Worm (Caenorhabditis elegans): ENCODE data around the gene C40A11.4.

DNA sequence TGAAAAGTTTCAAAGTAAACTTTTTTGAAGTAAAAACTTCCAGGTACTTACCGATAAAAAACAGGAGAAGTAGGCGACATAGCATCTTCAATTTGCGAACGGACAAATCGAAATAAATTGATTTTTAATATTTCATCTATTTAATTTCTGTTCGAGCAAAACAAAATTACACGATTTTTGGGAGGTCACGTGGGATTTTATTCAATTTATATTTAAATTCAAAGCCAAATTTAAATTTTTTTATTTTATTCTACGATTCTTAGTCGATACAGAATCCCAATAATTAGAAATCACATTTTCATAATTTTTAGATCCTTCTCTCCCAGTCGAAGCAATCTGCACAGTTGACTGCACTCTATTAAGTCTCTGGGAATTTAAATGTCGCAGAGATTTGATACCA lies 32.9 kb downstream of the C40A11.4 start, which contains the start of gene C33C12.12:
- no peak for TF ChIP-seq mab-5 (tag; optimal IDR thresholded peaks at IDR 0.05)
- no peak for TF ChIP-seq lin-32 (GFP tag; optimal IDR thresholded peaks at IDR 0.05)
- TF ChIP-seq elt-3 (tag; optimal IDR thresholded peaks at IDR 0.05) = no peak
- no peak for TF ChIP-seq ceh-43 (GFP tag; optimal IDR thresholded peaks at IDR 0.05)
- no peak for TF ChIP-seq unc-120 (tag; optimal IDR thresholded peaks at IDR 0.05; ENCODE audit: poor library complexity, severe bottlenecking)
- no peak for TF ChIP-seq unc-62 (GFP tag; optimal IDR thresholded peaks at IDR 0.05)
- no peak for TF ChIP-seq mls-2 (tag; optimal IDR thresholded peaks at IDR 0.05)
- no peak for TF ChIP-seq hlh-1 (tag; optimal IDR thresholded peaks at IDR 0.05)
- no peak for TF ChIP-seq snpc-4 (tag; optimal IDR thresholded peaks at IDR 0.05)
- no peak for TF ChIP-seq lin-13 (tag; optimal IDR thresholded peaks at IDR 0.05)
- TF ChIP-seq ztf-11 (tag; optimal IDR thresholded peaks at IDR 0.05) = no peak
- no peak for TF ChIP-seq cnd-1 (tag; optimal IDR thresholded peaks at IDR 0.05)
- TF ChIP-seq nhr-76 (tag; optimal IDR thresholded peaks at IDR 0.05) = no peak
